Fruit fly (Drosophila melanogaster): ENCODE data around the gene bnl.
A peak's percentile ranks its signal among the peaks of the same experiment; 100 is the strongest.

bnl gene

DNA sequence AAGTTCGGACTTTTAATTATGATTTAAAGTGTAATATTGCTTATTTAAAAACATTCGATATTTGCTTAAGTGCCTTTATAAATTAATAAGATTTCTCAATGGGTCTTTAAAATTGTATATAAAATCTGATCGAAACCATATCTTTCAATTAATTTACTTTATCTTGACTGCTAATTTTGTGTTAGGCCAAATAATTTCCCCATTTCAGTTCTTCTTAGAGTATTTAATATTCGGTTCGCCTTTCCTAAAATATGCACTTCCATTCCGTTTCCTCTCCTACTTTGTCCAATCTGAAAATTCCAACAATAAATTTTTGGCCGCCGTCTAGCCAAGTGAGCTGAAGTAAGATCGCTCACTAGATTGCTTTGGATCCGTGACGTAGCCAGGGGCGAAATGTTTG is 12.1 kb downstream of the bnl start:
- TF ChIP-seq CG5204 (GFP tag; optimal IDR thresholded peaks at IDR 0.05), result no peak
- no peak for TF ChIP-seq kay (GFP tag; ENCODE audit: borderline replicate concordance)
- TF ChIP-seq Clk (GFP tag; optimal IDR thresholded peaks at IDR 0.05), result no peak
- no peak for TF ChIP-seq CG7045 (GFP tag; optimal IDR thresholded peaks at IDR 0.05)
- no peak for TF ChIP-seq ovo (GFP tag; optimal IDR thresholded peaks at IDR 0.05)
- no peak for TF ChIP-seq cnc (optimal IDR thresholded peaks at IDR 0.05)
- no peak for TF ChIP-seq CG1620 (GFP tag; optimal IDR thresholded peaks at IDR 0.05)
- TF ChIP-seq Hr96 (GFP tag; optimal IDR thresholded peaks at IDR 0.05), result no peak
- no peak for TF ChIP-seq toe (GFP tag; optimal IDR thresholded peaks at IDR 0.05)

DNA sequence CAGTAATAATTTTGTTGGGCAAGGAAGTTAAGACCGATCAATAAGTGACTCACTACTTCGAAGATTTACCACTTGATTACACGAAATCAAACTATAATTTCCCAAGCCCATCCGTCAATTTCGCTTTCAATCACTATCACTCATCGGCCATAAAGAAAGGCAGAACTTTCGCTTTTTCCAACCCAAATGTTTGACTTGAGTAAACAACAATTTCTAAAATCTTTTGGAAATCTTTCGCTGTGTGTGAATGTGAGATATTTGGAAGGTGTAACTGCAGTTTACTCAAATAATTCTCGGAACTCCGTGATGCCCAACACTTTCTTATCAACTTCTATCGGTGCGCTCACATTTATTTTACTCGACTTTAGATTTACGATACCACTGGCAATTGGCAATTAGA is 14.5 kb downstream of the bnl start:
- TF ChIP-seq kay (GFP tag; ENCODE audit: borderline replicate concordance) (peak; percentile 59), CG33017 (tag; optimal IDR thresholded peaks at IDR 0.05) (no peak)

DNA sequence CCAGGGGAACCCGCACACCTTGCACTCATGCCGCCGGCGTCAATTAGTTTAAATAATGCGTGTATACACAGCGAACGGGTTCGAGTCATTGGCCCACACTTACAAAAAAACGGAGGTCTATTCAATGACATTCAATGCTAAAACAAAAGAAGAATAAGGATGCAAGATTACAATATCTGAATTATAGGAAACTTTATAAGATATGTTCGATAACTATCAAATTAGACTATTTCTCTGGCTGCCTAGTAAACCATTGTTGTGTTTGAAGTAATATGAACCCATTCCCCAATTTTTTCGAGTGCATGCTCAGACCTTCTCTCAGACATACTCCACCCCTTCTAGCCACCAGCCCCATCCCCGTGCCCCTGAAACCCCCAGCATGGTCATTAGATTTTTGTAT is 15.6 kb downstream of the bnl start:
- TF ChIP-seq Clk (GFP tag; optimal IDR thresholded peaks at IDR 0.05) (no peak), pad (GFP tag; optimal IDR thresholded peaks at IDR 0.05) (no peak), Crg-1 (GFP tag; optimal IDR thresholded peaks at IDR 0.05) (no peak), CG1620 (GFP tag; optimal IDR thresholded peaks at IDR 0.05) (no peak), cic (GFP tag; optimal IDR thresholded peaks at IDR 0.05) (no peak), CG5204 (GFP tag; optimal IDR thresholded peaks at IDR 0.05) (no peak), bab1 (GFP tag; optimal IDR thresholded peaks at IDR 0.05) (no peak), CG11617 (GFP tag; optimal IDR thresholded peaks at IDR 0.05) (no peak), CG7101 (tag; optimal IDR thresholded peaks at IDR 0.05) (no peak), Mnt (GFP tag; optimal IDR thresholded peaks at IDR 0.05) (no peak), CG14711 (tag; optimal IDR thresholded peaks at IDR 0.05) (no peak), cnc (optimal IDR thresholded peaks at IDR 0.05) (no peak), tj (GFP tag; optimal IDR thresholded peaks at IDR 0.05) (no peak), Hr96 (GFP tag; optimal IDR thresholded peaks at IDR 0.05) (no peak), ovo (GFP tag; optimal IDR thresholded peaks at IDR 0.05) (no peak), CG7045 (GFP tag; optimal IDR thresholded peaks at IDR 0.05) (no peak), toe (GFP tag; optimal IDR thresholded peaks at IDR 0.05) (no peak), CG12768 (GFP tag; optimal IDR thresholded peaks at IDR 0.05) (no peak), kay (GFP tag; ENCODE audit: borderline replicate concordance) (no peak)

DNA sequence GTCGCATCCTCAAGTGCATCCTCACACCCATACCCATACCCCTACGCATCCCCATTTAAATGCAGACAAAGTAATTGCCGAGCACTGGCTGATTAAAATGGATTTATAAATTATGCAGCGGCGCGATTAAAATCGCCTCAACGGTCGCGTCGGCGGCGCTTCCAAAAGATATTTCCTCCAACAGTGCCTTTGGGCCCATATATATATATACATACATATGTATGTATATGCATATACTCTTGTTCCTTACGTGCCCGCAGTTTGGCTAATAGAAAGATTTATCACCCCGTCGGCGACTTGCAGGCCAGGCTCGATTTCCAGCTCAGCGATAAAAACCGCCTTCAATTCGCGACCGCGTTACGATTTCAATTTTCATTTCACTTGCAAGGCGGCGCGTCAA is 19.9 kb downstream of the bnl start:
- TF ChIP-seq toe (GFP tag; optimal IDR thresholded peaks at IDR 0.05) (no peak), ovo (GFP tag; optimal IDR thresholded peaks at IDR 0.05) (no peak), cic (GFP tag; optimal IDR thresholded peaks at IDR 0.05) (no peak), CG14711 (tag; optimal IDR thresholded peaks at IDR 0.05) (no peak), CG7045 (GFP tag; optimal IDR thresholded peaks at IDR 0.05) (no peak), cnc (optimal IDR thresholded peaks at IDR 0.05) (no peak), CG12768 (GFP tag; optimal IDR thresholded peaks at IDR 0.05) (no peak), CG11617 (GFP tag; optimal IDR thresholded peaks at IDR 0.05) (no peak), tj (GFP tag; optimal IDR thresholded peaks at IDR 0.05) (no peak), bab1 (GFP tag; optimal IDR thresholded peaks at IDR 0.05) (no peak), Clk (GFP tag; optimal IDR thresholded peaks at IDR 0.05) (no peak), CG7101 (tag; optimal IDR thresholded peaks at IDR 0.05) (no peak)

DNA sequence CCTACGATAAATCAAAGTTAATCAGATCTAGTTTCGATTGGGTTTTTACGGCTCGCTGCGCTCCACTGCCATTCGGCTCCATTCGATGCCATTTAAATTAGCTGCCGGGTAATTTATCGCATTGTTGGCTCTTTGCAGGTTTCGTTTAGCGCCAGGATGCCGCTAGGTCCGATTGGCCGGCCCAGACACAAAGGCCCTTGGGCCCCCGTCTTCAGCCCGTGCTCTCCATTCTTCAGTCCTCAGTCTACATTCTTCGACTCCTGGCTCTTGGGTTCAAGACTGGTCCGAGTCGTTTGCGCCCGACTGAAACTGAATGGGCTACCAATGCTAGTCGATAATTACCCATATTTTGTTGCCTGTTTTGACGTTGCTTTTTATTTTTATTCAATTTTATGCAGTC is 23.4 kb downstream of the bnl start:
- no peak for TF ChIP-seq CG14711 (tag; optimal IDR thresholded peaks at IDR 0.05)
- no peak for TF ChIP-seq CG7045 (GFP tag; optimal IDR thresholded peaks at IDR 0.05)
- TF ChIP-seq Clk (GFP tag; optimal IDR thresholded peaks at IDR 0.05), result no peak

DNA sequence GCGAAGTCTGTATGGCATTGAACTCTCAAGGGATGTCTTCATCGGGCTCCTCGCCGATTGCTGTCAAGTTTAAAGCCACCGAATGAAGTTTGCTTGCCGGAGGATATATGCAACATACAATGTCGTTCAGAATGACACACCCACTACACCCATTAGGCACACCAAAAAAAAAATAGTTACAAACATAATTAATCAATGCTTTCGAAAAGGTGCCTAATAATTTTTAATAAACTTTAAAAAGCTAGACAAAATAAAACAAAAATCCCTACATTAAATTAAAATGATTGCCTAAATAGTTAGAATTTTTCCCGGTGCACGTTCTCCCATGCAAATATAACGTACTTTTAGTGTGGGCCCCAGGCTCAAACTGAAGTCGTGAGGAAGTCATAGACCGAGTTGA is 24.1 kb downstream of the bnl start:
- no peak for TF ChIP-seq CG14711 (tag; optimal IDR thresholded peaks at IDR 0.05)

DNA sequence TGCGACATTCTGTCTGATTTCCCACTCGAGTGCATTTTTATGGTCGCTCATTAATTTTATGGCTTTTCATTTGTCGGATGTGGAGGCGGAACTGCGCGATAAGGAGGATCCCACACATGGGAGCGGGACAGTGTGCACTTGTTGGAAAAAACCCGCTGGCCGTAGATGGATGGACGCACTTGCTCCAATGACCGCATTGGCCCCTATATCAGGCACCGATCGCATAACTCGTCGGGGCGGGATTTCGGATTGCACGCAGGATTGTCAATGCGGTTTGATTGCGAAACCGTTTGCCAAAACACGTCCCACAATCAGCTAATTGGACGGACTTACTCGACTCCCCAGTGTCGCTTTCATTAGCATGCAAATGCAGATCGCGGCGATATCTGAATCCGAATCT is 25.1 kb downstream of the bnl start:
- TF ChIP-seq cnc (optimal IDR thresholded peaks at IDR 0.05) (no peak), CG11617 (GFP tag; optimal IDR thresholded peaks at IDR 0.05) (no peak), kay (GFP tag; ENCODE audit: borderline replicate concordance) (no peak), CG1620 (GFP tag; optimal IDR thresholded peaks at IDR 0.05) (no peak), CG12768 (GFP tag; optimal IDR thresholded peaks at IDR 0.05) (no peak), Hr96 (GFP tag; optimal IDR thresholded peaks at IDR 0.05) (no peak), CG7101 (tag; optimal IDR thresholded peaks at IDR 0.05) (no peak), CG33017 (tag; optimal IDR thresholded peaks at IDR 0.05) (no peak), bab1 (GFP tag; optimal IDR thresholded peaks at IDR 0.05) (no peak)

DNA sequence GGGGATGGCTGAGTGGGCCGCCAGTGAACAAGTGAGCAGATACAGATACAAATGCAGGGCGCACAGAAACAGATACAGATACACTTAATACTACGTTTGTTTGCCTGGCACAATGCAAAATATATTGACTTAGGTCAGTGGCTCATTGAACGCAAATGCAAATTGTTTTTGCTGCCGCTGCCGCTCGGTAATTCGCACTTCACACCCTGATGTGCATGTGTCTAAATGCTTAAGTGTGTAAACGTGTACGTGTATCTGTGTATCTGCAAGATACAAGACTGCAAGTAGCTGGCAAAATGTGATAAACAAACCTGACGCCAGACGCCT is 28.2 kb downstream of the bnl start:
- TF ChIP-seq ovo (GFP tag; optimal IDR thresholded peaks at IDR 0.05) (no peak), cic (GFP tag; optimal IDR thresholded peaks at IDR 0.05) (peak; percentile 52)

All from whole organism, adult.